Fruit fly (Drosophila melanogaster) whole organism, pupa: ENCODE measurements around the gene CG6136.

Source experiments
- CG10348 ChIP-seq: fragments of 200-800 bp; sonication (Bioruptor generic); IDR thresholded peaks from 2 replicates; pipeline ENCODE4 v1.3.6; 2022; ENCODE audit warnings: missing biosample characterization, missing genetic modification characterization
- CG12605 ChIP-seq: fragments of 200-800 bp; sonication (Bioruptor generic); IDR thresholded peaks from 2 replicates; pipeline ENCODE4 v1.3.6; 2022; ENCODE audit warnings: missing biosample characterization, missing genetic modification characterization
- CG13204 ChIP-seq: fragments of 200-800 bp; sonication (Bioruptor generic); optimal IDR thresholded peaks from 2 replicates; lab custom pipeline; 2018; ENCODE audit warnings: missing biosample characterization, mild to moderate bottlenecking, missing genetic modification characterization, moderate library complexity
- CG14655 ChIP-seq: fragments of 200-800 bp; sonication (Bioruptor generic); optimal IDR thresholded peaks from 3 replicates; lab custom pipeline; 2017; ENCODE audit warnings: mild to moderate bottlenecking, missing biosample characterization, missing genetic modification reagents, missing genetic modification characterization
- CG15710 ChIP-seq: fragments of 200-800 bp; sonication (Bioruptor generic); optimal IDR thresholded peaks from 2 replicates; lab custom pipeline; 2018; ENCODE audit warnings: missing biosample characterization, mild to moderate bottlenecking, missing genetic modification characterization, moderate library complexity
- CG17806 ChIP-seq: fragments of 200-800 bp; sonication (Bioruptor generic); optimal IDR thresholded peaks from 2 replicates; lab custom pipeline; 2018; ENCODE audit warnings: missing biosample characterization, mild to moderate bottlenecking, missing genetic modification characterization, moderate library complexity
- CG32121 ChIP-seq: fragments of 200-800 bp; sonication (Bioruptor generic); IDR thresholded peaks from 2 replicates; pipeline ENCODE4 v1.3.6; 2022; ENCODE audit warnings: missing biosample characterization, missing genetic modification characterization
- CG34367 ChIP-seq: fragments of 200-800 bp; sonication (Bioruptor generic); optimal IDR thresholded peaks from 2 replicates; lab custom pipeline; 2018; ENCODE audit warnings: missing biosample characterization, mild to moderate bottlenecking, missing genetic modification characterization
- CG4496 ChIP-seq: fragments of 200-800 bp; sonication (Bioruptor generic); IDR thresholded peaks from 3 replicates; pipeline ENCODE4 v1.3.6; 2022; ENCODE audit warnings: missing biosample characterization, missing genetic modification characterization
- CG8159 ChIP-seq: fragments of 200-800 bp; sonication (Bioruptor generic); optimal IDR thresholded peaks from 3 replicates; lab custom pipeline; 2018; ENCODE audit warnings: missing biosample characterization, mild to moderate bottlenecking, missing genetic modification characterization, moderate library complexity
- CG8301 ChIP-seq: fragments of 200-800 bp; sonication (Bioruptor generic); optimal IDR thresholded peaks from 2 replicates; lab custom pipeline; 2018; ENCODE audit warnings: missing biosample characterization, mild to moderate bottlenecking, missing genetic modification characterization
- CG9948 ChIP-seq: fragments of 200-800 bp; sonication (Bioruptor generic); optimal IDR thresholded peaks from 2 replicates; lab custom pipeline; 2018; ENCODE audit warnings: missing biosample characterization, mild to moderate bottlenecking, missing genetic modification characterization, moderate library complexity
- D1 ChIP-seq: fragments of 200-800 bp; sonication (Bioruptor generic); optimal IDR thresholded peaks from 2 replicates; lab custom pipeline; 2018; ENCODE audit warnings: missing biosample characterization, mild to moderate bottlenecking, missing genetic modification characterization, moderate library complexity
- EcR ChIP-seq: fragments of 200-800 bp; sonication (Bioruptor generic); optimal IDR thresholded peaks from 3 replicates; lab custom pipeline; 2019; ENCODE audit warnings: missing biosample characterization, missing genetic modification characterization, mild to moderate bottlenecking, moderate library complexity, missing genetic modification reagents
- Ets98B ChIP-seq: fragments of 200-800 bp; sonication (Bioruptor generic); IDR thresholded peaks from 2 replicates; pipeline ENCODE4 v1.3.6; 2022; ENCODE audit warnings: missing biosample characterization, missing genetic modification characterization
- Pif1A ChIP-seq: fragments of 200-800 bp; sonication (Bioruptor generic); optimal IDR thresholded peaks from 3 replicates; lab custom pipeline; 2016; ENCODE audit warnings: missing biosample characterization, missing genetic modification characterization
- Pif1B ChIP-seq: fragments of 200-800 bp; sonication (Bioruptor generic); optimal IDR thresholded peaks from 3 replicates; lab custom pipeline; 2016; ENCODE audit warnings: missing biosample characterization, missing genetic modification characterization
- Snoo ChIP-seq: fragments of 200-800 bp; sonication (Bioruptor generic); optimal IDR thresholded peaks from 3 replicates; lab custom pipeline; 2017; ENCODE audit warnings: missing biosample characterization, mild to moderate bottlenecking, missing genetic modification characterization, inconsistent platforms
- fd96Ca ChIP-seq: fragments of 200-800 bp; sonication (Bioruptor generic); IDR thresholded peaks from 3 replicates; pipeline ENCODE4 v1.3.6; 2022; ENCODE audit warnings: missing biosample characterization, missing genetic modification characterization
- gl ChIP-seq: fragments of 200-800 bp; sonication (Bioruptor generic); optimal IDR thresholded peaks from 2 replicates; lab custom pipeline; 2018; ENCODE audit warnings: missing biosample characterization, mild to moderate bottlenecking, missing genetic modification characterization
- rn ChIP-seq: fragments of 200-800 bp; sonication (Bioruptor generic); IDR thresholded peaks from 2 replicates; pipeline ENCODE4 v1.3.6; 2022; ENCODE audit warnings: missing biosample characterization, missing genetic modification characterization

Gene CG6136

DNA sequence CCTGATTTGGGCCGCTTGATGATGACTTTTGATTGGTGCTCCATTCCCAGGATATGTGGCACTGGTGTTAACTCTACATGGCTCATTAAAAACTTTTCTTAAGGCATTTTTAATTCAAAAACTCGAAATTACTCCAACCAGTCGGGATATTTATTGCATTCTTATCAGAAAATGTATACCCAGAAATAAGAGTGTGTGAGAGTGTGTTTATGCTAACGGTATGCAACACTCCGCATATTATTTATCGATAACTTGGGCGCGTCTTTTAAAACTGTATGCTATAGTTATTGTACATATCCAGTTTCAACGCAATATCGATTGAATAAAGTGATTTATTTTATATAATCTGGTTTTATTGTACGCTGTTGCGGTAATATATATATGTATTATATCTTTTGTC is 4.5 kb downstream of the CG6136 start, which contains the start of gene CG34404:
CG34404 (minus strand) TSS at position 189 of the 400 bp plus-strand sequence.
- TF ChIP-seq CG8159 (tag; lab: Kevin White, UChicago) (no peak), D1 (tag; lab: Kevin White, UChicago) (no peak), EcR (no peak), Snoo (no peak), CG10348 (GFP tag; lab: Robert Waterston, UW) (no peak), CG9948 (tag; lab: Kevin White, UChicago) (no peak), CG17806 (tag; lab: Kevin White, UChicago) (no peak)

DNA sequence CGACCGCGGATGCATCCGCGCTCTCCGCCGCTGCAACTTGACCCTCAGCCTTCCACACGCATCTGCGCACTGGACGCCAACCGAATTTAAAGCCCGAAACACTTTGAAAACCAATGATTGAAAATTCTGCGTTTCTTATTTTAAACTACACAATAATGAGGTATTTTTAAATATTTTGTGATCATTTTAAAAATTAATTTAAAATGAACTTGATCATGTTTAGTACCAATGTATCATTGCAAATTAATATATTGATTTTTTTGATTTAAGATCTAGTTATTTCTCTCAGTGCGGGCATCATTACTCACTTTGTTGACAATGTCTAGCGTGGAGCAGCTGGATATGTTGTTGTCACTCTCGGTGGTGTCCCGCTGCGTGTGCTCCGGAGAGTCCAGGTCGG is 5.2 kb downstream of the CG6136 start:
- TF ChIP-seq CG9948 (tag; lab: Kevin White, UChicago) (peak; percentile 43), D1 (tag; lab: Kevin White, UChicago) (no peak), Ets98B (peak; percentile 41), CG4496 (GFP tag; lab: Robert Waterston, UW) (peak; percentile 76; the same call in 2 of the 3 replicates), CG8159 (tag; lab: Kevin White, UChicago) (no peak), CG10348 (GFP tag; lab: Robert Waterston, UW) (no peak), CG13204 (GFP tag; lab: Kevin White, UChicago) (no peak), CG17806 (tag; lab: Kevin White, UChicago) (peak; percentile 55), CG15710 (tag; lab: Kevin White, UChicago) (peak; percentile 32), Snoo (peak; percentile 19), CG12605 (GFP tag; lab: Robert Waterston, UW) (peak; percentile 46; the same call in 1 of the 2 replicates), CG34367 (tag; lab: Kevin White, UChicago) (no peak), CG14655 (GFP tag; lab: Kevin White, UChicago) (no peak), CG32121 (GFP tag; lab: Robert Waterston, UW) (peak; percentile 62; the same call in 1 of the 2 replicates)

DNA sequence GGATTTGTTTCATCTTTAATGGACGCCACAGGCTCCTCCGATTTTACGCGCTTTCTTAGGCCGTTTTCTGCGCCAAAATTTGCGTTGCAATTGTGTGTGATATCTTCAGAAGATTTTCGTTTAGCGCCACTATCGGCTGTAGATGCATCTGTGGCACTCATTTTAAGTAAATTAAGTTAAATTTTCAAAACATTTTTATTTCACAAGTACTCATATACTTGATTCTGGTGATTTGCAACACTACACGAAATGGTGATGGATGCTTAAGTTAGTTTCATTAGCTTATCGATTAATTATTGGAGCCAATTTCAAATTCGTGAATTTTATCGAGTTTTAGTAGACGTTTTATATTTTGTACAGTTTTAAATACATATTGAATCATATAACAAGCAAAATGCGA is 8.4 kb downstream of the CG6136 start, which contains the start of gene CG6171:
CG6171 (minus strand) TSS at position 250 of the 400 bp plus-strand sequence.
- TF ChIP-seq CG34367 (tag; lab: Kevin White, UChicago) (no peak), gl (no peak), CG17806 (tag; lab: Kevin White, UChicago) (no peak), CG12605 (GFP tag; lab: Robert Waterston, UW) (no peak), Ets98B (no peak), Pif1B (GFP tag; lab: Kevin White, UChicago) (no peak), CG4496 (GFP tag; lab: Robert Waterston, UW) (no peak)
- TF ChIP-seq, all 21 proteins: peak for 0

dm6 chr3R:15361490-15361889 is 10.5 kb downstream of the CG6136 start, which contains the start of the genes Cog2 and Trax:
Gene Cog2 (minus strand): TSS chr3R:15361657.
Gene Trax (plus strand): TSS chr3R:15361692.
- peak; percentile 19; the same call in 1 of the 2 replicates for TF ChIP-seq CG32121 (GFP tag; lab: Robert Waterston, UW)
- TF ChIP-seq CG12605 (GFP tag; lab: Robert Waterston, UW): no peak

DNA sequence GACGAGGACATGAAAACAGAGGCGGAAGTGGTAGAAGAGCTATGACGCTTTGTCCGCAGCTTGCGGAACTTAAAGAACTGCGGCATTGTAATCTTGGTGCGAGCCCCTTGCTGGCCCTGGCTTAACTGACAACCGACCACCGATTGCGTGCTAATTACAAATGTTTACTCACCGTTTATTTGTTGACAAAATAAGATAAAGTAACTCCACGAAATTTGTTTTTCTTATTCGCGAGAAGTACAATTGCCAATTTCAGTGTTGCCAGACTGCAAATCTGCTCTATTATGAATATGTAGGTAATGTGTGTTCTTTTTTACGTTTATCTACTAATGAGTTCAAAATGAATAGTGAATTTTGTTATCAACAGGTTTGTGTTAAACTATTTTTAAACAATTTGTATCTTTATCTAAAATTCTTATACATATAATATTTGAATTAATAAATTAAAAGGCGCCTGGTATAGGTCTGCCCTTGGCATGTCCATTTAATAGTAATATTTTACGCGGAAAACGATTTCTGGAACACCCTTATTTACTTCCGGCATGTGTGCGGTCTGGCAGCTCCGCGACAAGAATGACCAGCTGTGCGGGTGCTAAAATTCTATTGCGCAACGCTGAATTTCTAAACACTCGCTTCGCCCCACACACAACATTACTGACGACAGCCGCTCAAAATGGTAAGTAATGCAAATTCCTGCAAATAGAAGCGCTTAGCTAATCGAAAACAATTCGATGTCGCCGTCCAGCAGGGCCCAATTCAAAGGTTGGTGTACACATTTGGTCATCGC is 15.2 kb downstream of the CG6136 start, which contains the start of the genes Atg4b and Hibch:
Atg4b (minus strand) TSS at position 280 of the 787 bp plus-strand sequence.
Hibch (plus strand) TSS at position 585 of the 787 bp plus-strand sequence.
- TF ChIP-seq EcR (peak; percentile 17), fd96Ca (GFP tag; lab: Robert Waterston, UW) (peak; percentile 75; the same call in 2 of the 3 replicates), CG4496 (GFP tag; lab: Robert Waterston, UW) (peak; percentile 81), CG10348 (GFP tag; lab: Robert Waterston, UW) (0 out of 2 replicates have a peak, but pooled peaks have one; percentile 20), CG13204 (GFP tag; lab: Kevin White, UChicago) (no peak), CG12605 (GFP tag; lab: Robert Waterston, UW) (0 out of 2 replicates have a peak, but pooled peaks have one; percentile 26), D1 (tag; lab: Kevin White, UChicago) (no peak), CG9948 (tag; lab: Kevin White, UChicago) (peak; percentile 77), Pif1B (GFP tag; lab: Kevin White, UChicago) (no peak), Ets98B (peak; percentile 75), rn (GFP tag; lab: Robert Waterston, UW) (peak; percentile 46; the same call in 1 of the 2 replicates), CG8159 (tag; lab: Kevin White, UChicago) (peak; percentile 89), Snoo (peak; percentile 63), CG17806 (tag; lab: Kevin White, UChicago) (peak; percentile 83), CG8301 (tag; lab: Kevin White, UChicago) (no peak), gl (peak; percentile 55), CG32121 (GFP tag; lab: Robert Waterston, UW) (peak; percentile 72), CG14655 (GFP tag; lab: Kevin White, UChicago) (no peak), CG15710 (tag; lab: Kevin White, UChicago) (peak; percentile 84), Pif1A (GFP tag; lab: Kevin White, UChicago) (no peak), CG34367 (tag; lab: Kevin White, UChicago) (peak; percentile 68)

DNA sequence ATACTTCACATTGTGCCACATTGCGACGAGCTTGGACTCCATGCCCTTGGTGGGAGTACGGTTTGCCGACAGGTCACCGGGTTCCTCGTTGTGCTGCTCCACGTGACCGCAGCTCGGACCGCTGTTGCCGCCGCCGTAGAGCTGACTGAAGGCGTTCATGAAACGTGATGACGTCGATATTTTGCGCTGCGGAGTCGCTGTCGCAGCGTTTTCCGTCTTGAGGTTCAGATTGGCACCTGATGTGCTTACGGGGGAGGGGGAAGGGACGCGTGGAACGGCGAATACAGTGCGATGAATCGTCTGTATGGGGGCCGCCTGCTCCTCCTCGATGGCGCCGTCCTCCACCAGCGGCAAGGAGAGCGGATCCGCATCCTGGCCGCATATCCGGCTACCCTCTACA is 15.9 kb downstream of the CG6136 start:
- TF ChIP-seq CG10348 (GFP tag; lab: Robert Waterston, UW) (no peak), CG9948 (tag; lab: Kevin White, UChicago) (no peak), CG8301 (tag; lab: Kevin White, UChicago) (no peak), gl (no peak), fd96Ca (GFP tag; lab: Robert Waterston, UW) (no peak), Pif1B (GFP tag; lab: Kevin White, UChicago) (no peak), Pif1A (GFP tag; lab: Kevin White, UChicago) (no peak), EcR (no peak), D1 (tag; lab: Kevin White, UChicago) (no peak), CG12605 (GFP tag; lab: Robert Waterston, UW) (no peak), CG17806 (tag; lab: Kevin White, UChicago) (no peak), CG32121 (GFP tag; lab: Robert Waterston, UW) (no peak), CG4496 (GFP tag; lab: Robert Waterston, UW) (no peak), rn (GFP tag; lab: Robert Waterston, UW) (no peak), CG8159 (tag; lab: Kevin White, UChicago) (no peak)
